Fruit fly (Drosophila melanogaster): ENCODE measurements around the gene Ugt35B1.
A peak's percentile ranks its signal among the peaks of the same experiment; 100 is the strongest.

Gene Ugt35B1

dm6 chr3R:11153799-11154273, 16.2 kb downstream of the Ugt35B1 start, which contains the start of gene Ugt302K1 (continued):
- TF ChIP-seq onecut (GFP tag; IDR thresholded peaks at IDR 0.05) (no peak), emc (GFP tag; optimal IDR thresholded peaks at IDR 0.05) (no peak), D19A (tag; optimal IDR thresholded peaks at IDR 0.05) (peak; percentile 73), gem (tag; optimal IDR thresholded peaks at IDR 0.05) (peak; percentile 56), Ptx1 (GFP tag; IDR thresholded peaks at IDR 0.05) (peak; percentile 43; the same call in 1 of the 2 replicates), HmgD (GFP tag; optimal IDR thresholded peaks at IDR 0.05) (no peak), Meics (GFP tag; optimal IDR thresholded peaks at IDR 0.05) (peak; percentile 40), CG12744 (GFP tag; optimal IDR thresholded peaks at IDR 0.05) (no peak), hb (GFP tag; IDR thresholded peaks at IDR 0.05; ENCODE audit: partially characterized antibody) (no peak), sim (GFP tag; IDR thresholded peaks at IDR 0.05) (no peak), CG7271 (tag; optimal IDR thresholded peaks at IDR 0.05) (no peak)

dm6 chr3R:11145135-11145534, 24.9 kb downstream of the Ugt35B1 start, which contains the start of gene CheA86a:
Gene CheA86a (minus strand): TSS chr3R:11145235.
- TF ChIP-seq CG10959 (GFP tag; IDR thresholded peaks at IDR 0.05) (no peak), CG6813 (GFP tag; optimal IDR thresholded peaks at IDR 0.05) (no peak), CG17612 (GFP tag; IDR thresholded peaks at IDR 0.05) (no peak), Bgb (GFP tag; IDR thresholded peaks at IDR 0.05; ENCODE audit: partially characterized antibody) (no peak), Aef1 (GFP tag; IDR thresholded peaks at IDR 0.05) (no peak), CG42726 (GFP tag; IDR thresholded peaks at IDR 0.05; ENCODE audit: partially characterized antibody) (no peak), wek (GFP tag; optimal IDR thresholded peaks at IDR 0.05) (no peak), crc (GFP tag; optimal IDR thresholded peaks at IDR 0.05) (no peak), esg (GFP tag; conservative IDR thresholded peaks at IDR 0.05) (no peak), gsb (GFP tag; IDR thresholded peaks at IDR 0.05) (no peak), Drgx (GFP tag; IDR thresholded peaks at IDR 0.05) (no peak), CG7745 (tag; optimal IDR thresholded peaks at IDR 0.05) (no peak), CG3163 (GFP tag; optimal IDR thresholded peaks at IDR 0.05) (no peak), yki (optimal IDR thresholded peaks at IDR 0.05) (no peak), CG6689 (GFP tag; IDR thresholded peaks at IDR 0.05) (no peak), grau (tag; optimal IDR thresholded peaks at IDR 0.05) (no peak), h (optimal IDR thresholded peaks at IDR 0.05) (no peak)

- no peak for TF ChIP-seq Dp (GFP tag; optimal IDR thresholded peaks at IDR 0.05)
These were observed 33.2 kb downstream of the Ugt35B1 start, which contains the start of gene mAcon2 for dm6 chr3R:11136877-11137276. Gene mAcon2 (plus strand): TSS chr3R:11137177.

dm6 chr3R:11128116-11128626, 41.9 kb downstream of the Ugt35B1 start, which contains the start of gene Ugt35C1:
Gene Ugt35C1 (minus strand): TSS chr3R:11128328.
- TF ChIP-seq ken (GFP tag; IDR thresholded peaks at IDR 0.05), result no peak
- TF ChIP-seq gem (tag; optimal IDR thresholded peaks at IDR 0.05), result no peak
- TF ChIP-seq pum (GFP tag; optimal IDR thresholded peaks at IDR 0.05), result no peak
- TF ChIP-seq amos (GFP tag; IDR thresholded peaks at IDR 0.05; ENCODE audit: partially characterized antibody), result peak; percentile 11; the same call in 1 of the 2 replicates
- peak in 1 of 2 experiments; percentile 15 for TF ChIP-seq Trl (optimal IDR thresholded peaks at IDR 0.05)
- no peak for TF ChIP-seq Trl (GFP tag; optimal IDR thresholded peaks at IDR 0.05)
- TF ChIP-seq CG9215 (GFP tag; IDR thresholded peaks at IDR 0.05), result no peak
- TF ChIP-seq CG13287 (GFP tag; IDR thresholded peaks at IDR 0.05; ENCODE audit: partially characterized antibody), result no peak
- no peak for TF ChIP-seq odd (GFP tag; optimal IDR thresholded peaks at IDR 0.05)
- TF ChIP-seq CG14667 (GFP tag; IDR thresholded peaks at IDR 0.05), result no peak
- no peak for TF ChIP-seq CG12769 (tag; optimal IDR thresholded peaks at IDR 0.05)
- no peak for TF ChIP-seq Spps (tag; optimal IDR thresholded peaks at IDR 0.05)
- no peak for TF ChIP-seq Side (GFP tag; optimal IDR thresholded peaks at IDR 0.05)
- TF ChIP-seq CG2712 (tag; optimal IDR thresholded peaks at IDR 0.05), result no peak
- no peak for TF ChIP-seq Mes4 (GFP tag; optimal IDR thresholded peaks at IDR 0.05)
- TF ChIP-seq dmrt99B (tag; optimal IDR thresholded peaks at IDR 0.05), result no peak
- TF ChIP-seq CG11695 (GFP tag; IDR thresholded peaks at IDR 0.05), result no peak
- TF ChIP-seq CG34376 (GFP tag; optimal IDR thresholded peaks at IDR 0.05), result peak; percentile 33
- no peak for TF ChIP-seq CG17186 (GFP tag; optimal IDR thresholded peaks at IDR 0.05)
- TF ChIP-seq CG13775 (GFP tag; optimal IDR thresholded peaks at IDR 0.05), result no peak
- no peak for TF ChIP-seq luna (GFP tag; optimal IDR thresholded peaks at IDR 0.05)
